Fruit fly (Drosophila melanogaster) whole organism, adult: Measurements from ENCODE around the gene CG32700.

ENCODE experiments used
- CG11617 ChIP-seq: fragments of 200-800 bp; sonication (Bioruptor generic); optimal IDR thresholded peaks from 2 replicates; lab custom pipeline; 2017; ENCODE audit warnings: mild to moderate bottlenecking, missing biosample characterization, missing genetic modification reagents, missing genetic modification characterization
- CG12768 ChIP-seq: fragments of 200-800 bp; sonication (Bioruptor generic); optimal IDR thresholded peaks from 2 replicates; lab custom pipeline; 2017; ENCODE audit warnings: missing biosample characterization, missing genetic modification characterization, mild to moderate bottlenecking, moderate library complexity, missing genetic modification reagents
- CG14711 ChIP-seq: fragments of 200-800 bp; sonication (Bioruptor generic); optimal IDR thresholded peaks from 2 replicates; lab custom pipeline; 2018; ENCODE audit warnings: missing biosample characterization, mild to moderate bottlenecking, missing genetic modification characterization, moderate library complexity
- CG1620 ChIP-seq: fragments of 200-800 bp; sonication (Bioruptor generic); optimal IDR thresholded peaks from 2 replicates; lab custom pipeline; 2016; ENCODE audit warnings: missing biosample characterization, missing genetic modification characterization
- CG33017 ChIP-seq: fragments of 200-800 bp; sonication (Bioruptor generic); optimal IDR thresholded peaks from 2 replicates; lab custom pipeline; 2018; ENCODE audit warnings: missing biosample characterization, mild to moderate bottlenecking, missing genetic modification characterization, moderate library complexity
- CG5204 ChIP-seq: fragments of 200-800 bp; sonication (Bioruptor generic); optimal IDR thresholded peaks from 2 replicates; lab custom pipeline; 2016; ENCODE audit warnings: missing biosample characterization, missing genetic modification characterization
- CG7045 ChIP-seq: fragments of 200-800 bp; sonication (Bioruptor generic); optimal IDR thresholded peaks from 2 replicates; lab custom pipeline; 2017; ENCODE audit warnings: missing biosample characterization, mild to moderate bottlenecking, missing genetic modification characterization
- CG7101 ChIP-seq: fragments of 200-800 bp; sonication (Bioruptor generic); optimal IDR thresholded peaks from 2 replicates; lab custom pipeline; 2018; ENCODE audit warnings: missing biosample characterization, mild to moderate bottlenecking, missing genetic modification characterization, moderate library complexity
- Clk ChIP-seq: fragments of 200-800 bp; sonication (Bioruptor generic); optimal IDR thresholded peaks from 2 replicates; lab custom pipeline; 2017; ENCODE audit warnings: missing biosample characterization, missing genetic modification characterization
- Crg-1 ChIP-seq: fragments of 200-800 bp; sonication (Bioruptor generic); optimal IDR thresholded peaks from 2 replicates; lab custom pipeline; 2016; ENCODE audit warnings: missing biosample characterization, missing genetic modification characterization
- Hr96 ChIP-seq: fragments of 200-800 bp; sonication (Bioruptor generic); optimal IDR thresholded peaks from 2 replicates; lab custom pipeline; 2016; ENCODE audit warnings: missing biosample characterization, missing genetic modification characterization
- Mnt ChIP-seq: fragments of 200-800 bp; sonication (Bioruptor generic); optimal IDR thresholded peaks from 2 replicates; lab custom pipeline; 2016; ENCODE audit warnings: missing biosample characterization, mild to moderate bottlenecking, missing genetic modification characterization
- bab1 ChIP-seq: fragments of 200-800 bp; sonication (Bioruptor generic); optimal IDR thresholded peaks from 3 replicates; lab custom pipeline; 2019; ENCODE audit warnings: missing biosample characterization, mild to moderate bottlenecking, missing genetic modification characterization, moderate library complexity
- cic ChIP-seq: fragments of 200-800 bp; sonication (Bioruptor generic); optimal IDR thresholded peaks from 2 replicates; lab custom pipeline; 2017; ENCODE audit warnings: missing biosample characterization, mild to moderate bottlenecking, missing genetic modification characterization, moderate library complexity
- cnc ChIP-seq, 2 experiments: fragments of >200 bp; optimal IDR thresholded peaks; 2 replicates each; lab custom pipeline; 2017
- kay ChIP-seq: fragments of 200-800 bp; sonication (Bioruptor generic); peaks from one replicate; lab custom pipeline; 2016; ENCODE audit warnings: missing biosample characterization, missing genetic modification characterization, borderline replicate concordance
- ovo ChIP-seq: fragments of 200-800 bp; sonication (Bioruptor generic); optimal IDR thresholded peaks from 2 replicates; lab custom pipeline; 2016; ENCODE audit warnings: missing biosample characterization, missing genetic modification characterization
- pad ChIP-seq: fragments of 200-800 bp; sonication (Bioruptor generic); optimal IDR thresholded peaks from 3 replicates; lab custom pipeline; 2017; ENCODE audit warnings: missing biosample characterization, missing genetic modification characterization, mild to moderate bottlenecking, moderate library complexity, missing genetic modification reagents
- tj ChIP-seq: fragments of 200-800 bp; sonication (Bioruptor generic); optimal IDR thresholded peaks from 3 replicates; lab custom pipeline; 2017; ENCODE audit warnings: missing biosample characterization, mild to moderate bottlenecking, missing genetic modification characterization, moderate library complexity
- toe ChIP-seq: fragments of 200-800 bp; sonication (Bioruptor generic); optimal IDR thresholded peaks from 2 replicates; lab custom pipeline; 2016; ENCODE audit warnings: missing biosample characterization, missing genetic modification characterization

Gene CG32700

DNA sequence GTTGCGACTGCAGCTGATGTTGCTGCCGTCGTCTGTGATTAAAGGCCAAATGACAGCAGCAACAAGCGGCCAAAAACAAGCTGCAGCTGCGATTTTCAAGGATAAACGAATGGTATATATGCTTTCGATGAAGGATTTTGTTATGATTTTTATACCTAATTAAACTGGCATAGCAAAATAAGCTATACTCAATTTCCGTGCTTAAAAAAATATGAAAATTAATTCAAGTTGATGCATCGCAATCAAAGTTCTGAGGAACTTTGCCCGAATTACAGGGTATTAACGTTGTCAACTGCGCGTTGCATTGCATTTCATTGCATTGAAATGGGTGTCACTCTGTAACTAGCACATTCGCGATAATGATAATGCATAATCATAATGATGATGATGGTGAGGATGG, 82.4 kb downstream of the CG32700 start:
- no peak for TF ChIP-seq Mnt (GFP tag; lab: Kevin White, UChicago)
- TF ChIP-seq ovo (GFP tag; lab: Kevin White, UChicago): no peak
- TF ChIP-seq CG5204: no peak
- TF ChIP-seq CG12768 (GFP tag; lab: Kevin White, UChicago): no peak
- TF ChIP-seq CG7101 (tag; lab: Kevin White, UChicago): no peak
- TF ChIP-seq Crg-1: no peak
- TF ChIP-seq Hr96 (GFP tag; lab: Kevin White, UChicago): no peak
- no peak for TF ChIP-seq CG11617 (GFP tag; lab: Kevin White, UChicago)
- no peak for TF ChIP-seq bab1
- TF ChIP-seq CG7045: no peak
- TF ChIP-seq CG1620: no peak
- no peak for TF ChIP-seq CG33017 (tag; lab: Kevin White, UChicago)
- TF ChIP-seq pad (GFP tag; lab: Kevin White, UChicago): no peak
- TF ChIP-seq Clk (GFP tag; lab: Kevin White, UChicago): no peak
- no peak for TF ChIP-seq toe (GFP tag; lab: Kevin White, UChicago)
- TF ChIP-seq cnc (optimal IDR thresholded peaks at IDR 0.05; lab: Kevin White, UChicago): no peak

DNA sequence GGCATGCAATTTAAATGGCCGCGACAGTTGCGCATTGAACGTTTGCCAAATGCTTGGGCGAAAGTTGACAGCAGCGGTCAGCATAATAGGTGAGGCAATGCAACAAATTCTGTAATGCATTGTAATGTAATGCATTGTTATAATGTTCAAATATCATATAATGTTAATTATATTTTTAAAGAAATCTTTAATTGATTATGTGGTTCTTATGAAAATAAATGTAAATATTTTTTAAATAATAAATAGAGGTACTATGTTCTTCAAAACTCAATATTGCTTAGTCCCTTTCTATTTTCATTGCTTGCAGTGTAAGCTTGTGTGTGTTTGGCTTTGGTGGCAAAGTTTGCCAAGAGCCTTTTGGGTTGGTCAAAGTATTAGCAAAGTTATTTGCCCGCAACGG, 83.0 kb downstream of the CG32700 start:
- TF ChIP-seq CG7045 (no peak), cnc (optimal IDR thresholded peaks at IDR 0.05; lab: Kevin White, UChicago) (no peak), bab1 (no peak), CG14711 (tag; lab: Kevin White, UChicago) (no peak), Mnt (GFP tag; lab: Kevin White, UChicago) (no peak), CG7101 (tag; lab: Kevin White, UChicago) (no peak), cic (GFP tag; lab: Kevin White, UChicago) (no peak), ovo (GFP tag; lab: Kevin White, UChicago) (no peak), pad (GFP tag; lab: Kevin White, UChicago) (no peak), CG11617 (GFP tag; lab: Kevin White, UChicago) (no peak), CG1620 (no peak), CG33017 (tag; lab: Kevin White, UChicago) (no peak)

DNA sequence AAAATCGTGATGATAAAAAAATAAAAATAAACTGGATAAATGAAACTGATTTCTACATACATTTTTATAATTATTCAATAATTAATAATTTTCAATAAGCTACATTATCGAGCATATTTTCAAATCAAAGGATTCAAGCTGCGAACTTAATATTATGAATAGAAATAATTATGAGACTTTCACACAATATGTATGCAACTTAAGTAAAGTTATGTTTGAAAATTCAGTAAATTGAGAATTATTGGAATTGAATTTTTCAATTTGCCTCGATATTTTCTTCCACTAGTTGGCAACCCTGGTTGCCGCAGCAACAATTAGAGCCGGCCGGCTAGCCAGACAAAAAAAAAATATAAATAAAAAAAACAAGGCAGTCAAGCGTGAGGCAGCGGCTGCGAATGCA, 83.6 kb downstream of the CG32700 start:
- TF ChIP-seq CG7045 (no peak), Mnt (GFP tag; lab: Kevin White, UChicago) (no peak), CG14711 (tag; lab: Kevin White, UChicago) (peak; percentile 50), Crg-1 (no peak), CG12768 (GFP tag; lab: Kevin White, UChicago) (no peak), CG11617 (GFP tag; lab: Kevin White, UChicago) (no peak), kay (GFP tag; lab: Kevin White, UChicago) (no peak)

DNA sequence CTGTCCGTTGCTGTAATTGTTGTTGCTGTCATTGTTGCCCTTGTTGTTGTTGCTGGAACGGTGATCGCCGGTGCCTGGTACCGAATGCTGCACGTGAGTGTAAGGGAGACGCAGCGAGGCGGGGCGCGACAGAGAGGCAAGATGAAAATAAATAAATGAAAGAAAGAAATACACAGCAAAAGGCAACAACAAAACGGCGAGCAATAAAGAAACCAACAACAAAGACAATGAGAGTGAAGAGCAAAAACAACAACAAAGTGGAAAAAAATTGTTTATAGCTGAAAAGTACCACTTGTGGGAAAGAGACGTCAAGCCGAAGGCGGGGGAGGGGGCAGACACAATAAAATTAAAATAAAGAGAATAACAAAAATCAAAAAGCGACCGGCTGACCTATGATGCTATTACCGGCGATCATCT, 84.1 kb downstream of the CG32700 start:
- TF ChIP-seq tj (GFP tag; lab: Kevin White, UChicago): no peak
- no peak for TF ChIP-seq Clk (GFP tag; lab: Kevin White, UChicago)
- no peak for TF ChIP-seq CG7101 (tag; lab: Kevin White, UChicago)
- no peak for TF ChIP-seq CG7045
- TF ChIP-seq cic (GFP tag; lab: Kevin White, UChicago): peak; percentile 10
- peak; percentile 14 for TF ChIP-seq ovo (GFP tag; lab: Kevin White, UChicago)
- TF ChIP-seq Crg-1: no peak

DNA sequence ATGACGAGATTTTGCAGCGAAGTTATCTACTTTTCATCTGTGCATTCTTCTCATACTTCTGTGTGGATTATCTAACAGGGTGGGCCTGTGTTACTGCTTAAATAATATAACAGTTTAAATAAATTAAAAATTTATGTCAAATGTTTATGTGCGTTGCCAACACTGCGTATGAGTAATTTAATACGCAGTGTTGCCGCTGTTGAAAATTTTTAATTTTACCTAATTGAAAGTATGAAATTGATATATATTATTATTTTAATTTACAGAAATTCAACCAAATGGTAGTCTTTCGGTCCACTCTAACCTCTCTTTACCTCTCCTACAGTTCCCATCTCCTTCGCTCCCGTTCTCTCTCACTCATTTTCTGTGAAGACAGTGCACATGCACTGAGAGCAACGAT, 84.5 kb downstream of the CG32700 start:
- TF ChIP-seq CG12768 (GFP tag; lab: Kevin White, UChicago) (peak; percentile 37), CG11617 (GFP tag; lab: Kevin White, UChicago) (peak; percentile 59), toe (GFP tag; lab: Kevin White, UChicago) (no peak), cic (GFP tag; lab: Kevin White, UChicago) (no peak), CG7045 (peak; percentile 59), tj (GFP tag; lab: Kevin White, UChicago) (peak; percentile 34), CG1620 (no peak), cnc (optimal IDR thresholded peaks at IDR 0.05; lab: Kevin White, UChicago) (no peak), pad (GFP tag; lab: Kevin White, UChicago) (peak; percentile 53), CG5204 (peak; percentile 11), CG7101 (tag; lab: Kevin White, UChicago) (peak; percentile 94), ovo (GFP tag; lab: Kevin White, UChicago) (no peak), Hr96 (GFP tag; lab: Kevin White, UChicago) (no peak), Mnt (GFP tag; lab: Kevin White, UChicago) (peak; percentile 21), Crg-1 (peak; percentile 20), CG14711 (tag; lab: Kevin White, UChicago) (peak; percentile 80), CG33017 (tag; lab: Kevin White, UChicago) (peak; percentile 72), kay (GFP tag; lab: Kevin White, UChicago) (peak; percentile 41), Clk (GFP tag; lab: Kevin White, UChicago) (no peak), bab1 (no peak)

DNA sequence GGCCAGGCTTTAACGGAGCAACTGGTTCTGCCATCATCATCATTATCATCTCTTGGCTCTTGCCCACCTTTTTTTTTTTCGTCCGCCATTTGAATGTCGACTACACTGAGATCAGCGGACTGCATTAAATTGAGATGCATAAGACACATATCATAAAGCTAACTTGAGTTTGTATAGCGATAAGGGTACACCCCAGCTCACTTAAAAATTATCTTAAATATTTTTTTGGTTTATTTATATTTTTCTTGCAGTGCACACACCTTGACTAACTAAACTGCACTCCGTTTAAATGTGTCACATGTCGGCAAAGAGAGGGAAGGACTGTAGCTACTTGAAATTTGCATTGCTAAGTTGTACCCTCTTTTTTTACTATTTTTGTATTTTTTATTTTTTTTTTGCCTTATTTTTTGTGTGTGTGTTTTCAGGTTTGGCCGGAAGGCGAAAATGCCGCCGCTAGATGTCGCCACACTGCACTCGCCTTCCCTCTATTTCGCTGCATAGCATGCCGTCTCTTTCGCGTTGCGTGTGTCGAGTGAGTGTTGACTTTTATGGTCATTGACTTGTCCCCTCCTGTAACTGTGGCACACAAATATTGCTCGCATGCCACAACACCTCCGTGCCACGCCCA, 89.9 kb downstream of the CG32700 start:
- no peak for TF ChIP-seq kay (GFP tag; lab: Kevin White, UChicago)
- TF ChIP-seq Clk (GFP tag; lab: Kevin White, UChicago): no peak
- no peak for TF ChIP-seq bab1
- TF ChIP-seq Hr96 (GFP tag; lab: Kevin White, UChicago): no peak
- no peak for TF ChIP-seq ovo (GFP tag; lab: Kevin White, UChicago)
- no peak for TF ChIP-seq CG33017 (tag; lab: Kevin White, UChicago)
- TF ChIP-seq CG1620: no peak
- no peak for TF ChIP-seq CG5204
- TF ChIP-seq tj (GFP tag; lab: Kevin White, UChicago): no peak
- TF ChIP-seq cic (GFP tag; lab: Kevin White, UChicago): no peak
- TF ChIP-seq CG11617 (GFP tag; lab: Kevin White, UChicago): no peak
- TF ChIP-seq Mnt (GFP tag; lab: Kevin White, UChicago): no peak
- TF ChIP-seq Crg-1: no peak
- no peak for TF ChIP-seq cnc (optimal IDR thresholded peaks at IDR 0.05; lab: Kevin White, UChicago)
- TF ChIP-seq CG7045: no peak
- no peak for TF ChIP-seq CG12768 (GFP tag; lab: Kevin White, UChicago)
- no peak for TF ChIP-seq CG14711 (tag; lab: Kevin White, UChicago)
- TF ChIP-seq pad (GFP tag; lab: Kevin White, UChicago): no peak
- no peak for TF ChIP-seq toe (GFP tag; lab: Kevin White, UChicago)
- no peak for TF ChIP-seq CG7101 (tag; lab: Kevin White, UChicago)
